Worm (Caenorhabditis elegans): ENCODE data around the gene ttr-26.

DNA sequence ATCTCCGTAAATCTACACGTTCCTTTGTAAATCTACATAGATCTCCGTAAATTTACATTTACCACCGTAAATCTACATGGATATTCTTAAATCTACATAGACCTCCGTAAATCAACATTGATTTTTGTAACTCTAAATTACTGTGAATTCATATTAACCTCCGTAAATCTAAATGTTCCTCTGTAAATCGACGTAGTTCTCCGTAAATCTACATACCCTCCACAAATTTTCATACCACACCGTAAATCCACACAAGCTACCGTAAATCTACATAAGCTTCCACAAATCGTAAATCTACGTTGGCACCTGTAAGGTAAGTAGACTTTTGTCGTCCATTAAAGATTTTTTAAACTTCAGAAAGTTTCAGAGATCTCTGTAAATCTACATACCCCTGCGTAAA lies 25.0 kb upstream of the ttr-26 start:
- no peak for TF ChIP-seq snpc-4 (tag; optimal IDR thresholded peaks at IDR 0.05)
- TF ChIP-seq xbp-1 (tag; optimal IDR thresholded peaks at IDR 0.05), result no peak
- no peak for TF ChIP-seq nhr-71 (tag; optimal IDR thresholded peaks at IDR 0.05)
- no peak for TF ChIP-seq unc-62 (GFP tag; optimal IDR thresholded peaks at IDR 0.05)
- TF ChIP-seq aly-2 (tag; optimal IDR thresholded peaks at IDR 0.05), result no peak
- no peak for TF ChIP-seq jun-1 (tag; optimal IDR thresholded peaks at IDR 0.05)
- no peak for TF ChIP-seq egl-27 (tag; optimal IDR thresholded peaks at IDR 0.05)
- TF ChIP-seq ces-1 (GFP tag; optimal IDR thresholded peaks at IDR 0.05), result no peak
- no peak for TF ChIP-seq ceh-90 (tag; optimal IDR thresholded peaks at IDR 0.05)
- no peak for TF ChIP-seq dpl-1 (GFP tag; optimal IDR thresholded peaks at IDR 0.05)
- no peak for TF ChIP-seq mdl-1 (tag; optimal IDR thresholded peaks at IDR 0.05)
- TF ChIP-seq C04F5.9 (tag; optimal IDR thresholded peaks at IDR 0.05), result no peak
- TF ChIP-seq lin-13 (GFP tag; optimal IDR thresholded peaks at IDR 0.05), result no peak
- TF ChIP-seq hlh-17 (GFP tag; optimal IDR thresholded peaks at IDR 0.05; ENCODE audit: borderline replicate concordance), result no peak

All from whole organism, L1 larva.